Fruit fly (Drosophila melanogaster) whole organism, wandering third instar larva: Measurements from ENCODE around the gene Zmynd10.

ENCODE experiments used
- Abd-B ChIP-seq: fragments of >200 bp; optimal IDR thresholded peaks from 2 replicates; lab custom pipeline; 2017; ENCODE audit warnings: missing biosample characterization, missing genetic modification characterization
- Dfd ChIP-seq: fragments of >200 bp; optimal IDR thresholded peaks from 2 replicates; lab custom pipeline; 2017; ENCODE audit warnings: missing biosample characterization, missing genetic modification characterization
- Hr78 ChIP-seq: fragments of >200 bp; optimal IDR thresholded peaks from 2 replicates; lab custom pipeline; 2017; ENCODE audit warnings: missing biosample characterization, missing genetic modification characterization
- Hr83 ChIP-seq: fragments of 200-300 bp; sonication (Bioruptor generic); optimal IDR thresholded peaks from 2 replicates; lab custom pipeline; 2016; ENCODE audit warnings: missing biosample characterization, mild to moderate bottlenecking, missing genetic modification characterization, moderate library complexity; ENCODE audit not compliant: poor library complexity, severe bottlenecking
- Myc ChIP-seq: fragments of >200 bp; optimal IDR thresholded peaks from 2 replicates; lab custom pipeline; 2017
- OdsH ChIP-seq: fragments of 200-800 bp; sonication (Bioruptor generic); optimal IDR thresholded peaks from 2 replicates; lab custom pipeline; 2016; ENCODE audit warnings: missing biosample characterization, mild to moderate bottlenecking, missing genetic modification characterization
- Rel ChIP-seq, 2 experiments: fragments of 200-800 bp; sonication (Bioruptor generic) in 1 of 2; optimal IDR thresholded peaks; 2 replicates in 1 of 2; 3 replicates in 1 of 2; lab custom pipeline; 2016 to 2019; ENCODE audit warnings: mild to moderate bottlenecking in 2 of 2, missing biosample characterization in 2 of 2, missing genetic modification characterization in 2 of 2, moderate library complexity in 1 of 2
- dmrt93B ChIP-seq: fragments of 200-800 bp; sonication (Bioruptor generic); optimal IDR thresholded peaks from 2 replicates; lab custom pipeline; 2018; ENCODE audit warnings: missing biosample characterization, mild to moderate bottlenecking, missing genetic modification characterization
- jim ChIP-seq: fragments of 175-275, 200-325 bp; sonication (Bioruptor generic); optimal IDR thresholded peaks from 2 replicates; lab custom pipeline; 2016; ENCODE audit warnings: missing biosample characterization, mild to moderate bottlenecking, missing genetic modification characterization
- pan ChIP-seq: fragments of >200 bp; optimal IDR thresholded peaks from 2 replicates; lab custom pipeline; 2017
- psq ChIP-seq: fragments of 200-800 bp; sonication (Bioruptor generic); optimal IDR thresholded peaks from 3 replicates; lab custom pipeline; 2017; ENCODE audit warnings: missing biosample characterization, mild to moderate bottlenecking, missing genetic modification characterization, moderate library complexity
- rgr ChIP-seq: fragments of 200-800 bp; sonication (Bioruptor generic); optimal IDR thresholded peaks from 3 replicates; lab custom pipeline; 2016; ENCODE audit warnings: missing biosample characterization, mild to moderate bottlenecking, missing genetic modification characterization
- woc ChIP-seq: sonication (Bioruptor generic); optimal IDR thresholded peaks from 2 replicates; lab custom pipeline; 2016; ENCODE audit warnings: missing biosample characterization, mild to moderate bottlenecking, missing genetic modification characterization

- TF ChIP-seq dmrt93B (GFP tag; lab: Kevin White, UChicago) (no peak), Rel (GFP tag; optimal IDR thresholded peaks at IDR 0.05; lab: Kevin White, UChicago) (no peak), Rel (tag; optimal IDR thresholded peaks at IDR 0.05; lab: Kevin White, UChicago) (no peak), pan (lab: Kevin White, UChicago) (no peak), Hr78 (GFP tag; lab: Kevin White, UChicago) (no peak), woc (GFP tag; lab: Kevin White, UChicago) (no peak), psq (GFP tag; lab: Kevin White, UChicago) (no peak), Myc (lab: Kevin White, UChicago) (no peak), Dfd (GFP tag; lab: Kevin White, UChicago) (no peak), jim (no peak), Hr83 (GFP tag; lab: Kevin White, UChicago) (no peak), Abd-B (GFP tag; lab: Kevin White, UChicago) (no peak), rgr (GFP tag; lab: Kevin White, UChicago) (no peak), OdsH (GFP tag; lab: Kevin White, UChicago) (no peak)
Measured at dm6 chr3L:13058429-13058828, 32.2 kb upstream of the Zmynd10 start.
